Fruit fly (Drosophila melanogaster) whole organism, adult: ENCODE data around the gene car.

Experiments
- CG11617 ChIP-seq: fragments of 200-800 bp; sonication (Bioruptor generic); optimal IDR thresholded peaks from 2 replicates; lab custom pipeline; 2017; ENCODE audit warnings: mild to moderate bottlenecking, missing biosample characterization, missing genetic modification reagents, missing genetic modification characterization
- CG12768 ChIP-seq: fragments of 200-800 bp; sonication (Bioruptor generic); optimal IDR thresholded peaks from 2 replicates; lab custom pipeline; 2017; ENCODE audit warnings: missing biosample characterization, missing genetic modification characterization, mild to moderate bottlenecking, moderate library complexity, missing genetic modification reagents
- CG14711 ChIP-seq: fragments of 200-800 bp; sonication (Bioruptor generic); optimal IDR thresholded peaks from 2 replicates; lab custom pipeline; 2018; ENCODE audit warnings: missing biosample characterization, mild to moderate bottlenecking, missing genetic modification characterization, moderate library complexity
- CG1620 ChIP-seq: fragments of 200-800 bp; sonication (Bioruptor generic); optimal IDR thresholded peaks from 2 replicates; lab custom pipeline; 2016; ENCODE audit warnings: missing biosample characterization, missing genetic modification characterization
- CG33017 ChIP-seq: fragments of 200-800 bp; sonication (Bioruptor generic); optimal IDR thresholded peaks from 2 replicates; lab custom pipeline; 2018; ENCODE audit warnings: missing biosample characterization, mild to moderate bottlenecking, missing genetic modification characterization, moderate library complexity
- CG5204 ChIP-seq: fragments of 200-800 bp; sonication (Bioruptor generic); optimal IDR thresholded peaks from 2 replicates; lab custom pipeline; 2016; ENCODE audit warnings: missing biosample characterization, missing genetic modification characterization
- CG7045 ChIP-seq: fragments of 200-800 bp; sonication (Bioruptor generic); optimal IDR thresholded peaks from 2 replicates; lab custom pipeline; 2017; ENCODE audit warnings: missing biosample characterization, mild to moderate bottlenecking, missing genetic modification characterization
- CG7101 ChIP-seq: fragments of 200-800 bp; sonication (Bioruptor generic); optimal IDR thresholded peaks from 2 replicates; lab custom pipeline; 2018; ENCODE audit warnings: missing biosample characterization, mild to moderate bottlenecking, missing genetic modification characterization, moderate library complexity
- Clk ChIP-seq: fragments of 200-800 bp; sonication (Bioruptor generic); optimal IDR thresholded peaks from 2 replicates; lab custom pipeline; 2017; ENCODE audit warnings: missing biosample characterization, missing genetic modification characterization
- Crg-1 ChIP-seq: fragments of 200-800 bp; sonication (Bioruptor generic); optimal IDR thresholded peaks from 2 replicates; lab custom pipeline; 2016; ENCODE audit warnings: missing biosample characterization, missing genetic modification characterization
- Hr96 ChIP-seq: fragments of 200-800 bp; sonication (Bioruptor generic); optimal IDR thresholded peaks from 2 replicates; lab custom pipeline; 2016; ENCODE audit warnings: missing biosample characterization, missing genetic modification characterization
- Mnt ChIP-seq: fragments of 200-800 bp; sonication (Bioruptor generic); optimal IDR thresholded peaks from 2 replicates; lab custom pipeline; 2016; ENCODE audit warnings: missing biosample characterization, mild to moderate bottlenecking, missing genetic modification characterization
- bab1 ChIP-seq: fragments of 200-800 bp; sonication (Bioruptor generic); optimal IDR thresholded peaks from 3 replicates; lab custom pipeline; 2019; ENCODE audit warnings: missing biosample characterization, mild to moderate bottlenecking, missing genetic modification characterization, moderate library complexity
- cic ChIP-seq: fragments of 200-800 bp; sonication (Bioruptor generic); optimal IDR thresholded peaks from 2 replicates; lab custom pipeline; 2017; ENCODE audit warnings: missing biosample characterization, mild to moderate bottlenecking, missing genetic modification characterization, moderate library complexity
- cnc ChIP-seq, 2 experiments: fragments of >200 bp; optimal IDR thresholded peaks; 2 replicates each; lab custom pipeline; 2017
- kay ChIP-seq: fragments of 200-800 bp; sonication (Bioruptor generic); peaks from one replicate; lab custom pipeline; 2016; ENCODE audit warnings: missing biosample characterization, missing genetic modification characterization, borderline replicate concordance
- ovo ChIP-seq: fragments of 200-800 bp; sonication (Bioruptor generic); optimal IDR thresholded peaks from 2 replicates; lab custom pipeline; 2016; ENCODE audit warnings: missing biosample characterization, missing genetic modification characterization
- pad ChIP-seq: fragments of 200-800 bp; sonication (Bioruptor generic); optimal IDR thresholded peaks from 3 replicates; lab custom pipeline; 2017; ENCODE audit warnings: missing biosample characterization, missing genetic modification characterization, mild to moderate bottlenecking, moderate library complexity, missing genetic modification reagents
- tj ChIP-seq: fragments of 200-800 bp; sonication (Bioruptor generic); optimal IDR thresholded peaks from 3 replicates; lab custom pipeline; 2017; ENCODE audit warnings: missing biosample characterization, mild to moderate bottlenecking, missing genetic modification characterization, moderate library complexity
- toe ChIP-seq: fragments of 200-800 bp; sonication (Bioruptor generic); optimal IDR thresholded peaks from 2 replicates; lab custom pipeline; 2016; ENCODE audit warnings: missing biosample characterization, missing genetic modification characterization

car gene

dm6 chrX:19573687-19574086 lies 7.9 kb downstream of the car start:
- TF ChIP-seq cnc (optimal IDR thresholded peaks at IDR 0.05; lab: Kevin White, UChicago) (no peak), ovo (GFP tag; lab: Kevin White, UChicago) (peak; percentile 85), pad (GFP tag; lab: Kevin White, UChicago) (peak; percentile 10)

- no peak for TF ChIP-seq Clk (GFP tag; lab: Kevin White, UChicago)
- no peak for TF ChIP-seq Crg-1
- TF ChIP-seq Hr96, result no peak
- TF ChIP-seq CG12768 (GFP tag; lab: Kevin White, UChicago), result peak; percentile 18
- no peak for TF ChIP-seq CG33017 (tag; lab: Kevin White, UChicago)
- no peak for TF ChIP-seq bab1 (GFP tag; lab: Kevin White, UChicago)
- TF ChIP-seq CG14711 (tag; lab: Kevin White, UChicago), result no peak
- peak; percentile 95 for TF ChIP-seq pad (GFP tag; lab: Kevin White, UChicago)
- peak; percentile 80 for TF ChIP-seq Mnt
- TF ChIP-seq CG5204 (GFP tag; lab: Kevin White, UChicago), result no peak
- peak; percentile 27 for TF ChIP-seq CG11617
- peak; percentile 87 for TF ChIP-seq ovo (GFP tag; lab: Kevin White, UChicago)
- TF ChIP-seq CG1620 (GFP tag; lab: Kevin White, UChicago), result no peak
- TF ChIP-seq tj (GFP tag; lab: Kevin White, UChicago), result peak; percentile 44
- no peak for TF ChIP-seq toe (GFP tag; lab: Kevin White, UChicago)
Observed at dm6 chrX:19577940-19578632, 12.3 kb downstream of the car start.

- TF ChIP-seq pad (GFP tag; lab: Kevin White, UChicago), result peak; percentile 31
- peak; percentile 41 for TF ChIP-seq tj (GFP tag; lab: Kevin White, UChicago)
- TF ChIP-seq Hr96, result peak; percentile 62
- TF ChIP-seq Mnt, result peak; percentile 26
- TF ChIP-seq Crg-1, result no peak
- no peak for TF ChIP-seq CG1620 (GFP tag; lab: Kevin White, UChicago)
- no peak for TF ChIP-seq cnc (optimal IDR thresholded peaks at IDR 0.05; lab: Kevin White, UChicago)
- TF ChIP-seq CG7045 (GFP tag; lab: Kevin White, UChicago), result no peak
- TF ChIP-seq CG11617, result peak; percentile 18
- no peak for TF ChIP-seq CG12768 (GFP tag; lab: Kevin White, UChicago)
- peak; percentile 2 for TF ChIP-seq CG33017 (tag; lab: Kevin White, UChicago)
- TF ChIP-seq CG7101, result peak; percentile 30
- TF ChIP-seq ovo (GFP tag; lab: Kevin White, UChicago), result no peak
- TF ChIP-seq cic (GFP tag; lab: Kevin White, UChicago), result no peak
- TF ChIP-seq kay (GFP tag; lab: Kevin White, UChicago), result no peak
- TF ChIP-seq CG5204 (GFP tag; lab: Kevin White, UChicago), result no peak
Observed at dm6 chrX:19578908-19579647, 13.3 kb downstream of the car start.

dm6 chrX:19579648-19580301 lies 14.0 kb downstream of the car start, which contains the start of gene Tao:
Gene Tao, minus strand, starts transcription at chrX:19579800.
- TF ChIP-seq Hr96 (no peak), CG7101 (no peak), CG5204 (GFP tag; lab: Kevin White, UChicago) (no peak), tj (GFP tag; lab: Kevin White, UChicago) (no peak), toe (GFP tag; lab: Kevin White, UChicago) (no peak), CG12768 (GFP tag; lab: Kevin White, UChicago) (no peak)

- TF ChIP-seq CG11617 (no peak), CG14711 (tag; lab: Kevin White, UChicago) (no peak), kay (GFP tag; lab: Kevin White, UChicago) (no peak), CG33017 (tag; lab: Kevin White, UChicago) (no peak), CG1620 (GFP tag; lab: Kevin White, UChicago) (no peak), cic (GFP tag; lab: Kevin White, UChicago) (no peak), bab1 (GFP tag; lab: Kevin White, UChicago) (no peak), tj (GFP tag; lab: Kevin White, UChicago) (no peak), toe (GFP tag; lab: Kevin White, UChicago) (no peak), Clk (GFP tag; lab: Kevin White, UChicago) (no peak)
Observed at dm6 chrX:19581881-19582280, 16.1 kb downstream of the car start, which contains the start of gene CG14218. Gene CG14218, minus strand, starts transcription at chrX:19581981.

- no peak for TF ChIP-seq Crg-1
- TF ChIP-seq Clk (GFP tag; lab: Kevin White, UChicago), result no peak
- no peak for TF ChIP-seq tj (GFP tag; lab: Kevin White, UChicago)
- no peak for TF ChIP-seq CG1620 (GFP tag; lab: Kevin White, UChicago)
- TF ChIP-seq cic (GFP tag; lab: Kevin White, UChicago), result no peak
- no peak for TF ChIP-seq CG7045 (GFP tag; lab: Kevin White, UChicago)
- no peak for TF ChIP-seq CG5204 (GFP tag; lab: Kevin White, UChicago)
- no peak for TF ChIP-seq pad (GFP tag; lab: Kevin White, UChicago)
- TF ChIP-seq cnc (optimal IDR thresholded peaks at IDR 0.05; lab: Kevin White, UChicago), result no peak
- TF ChIP-seq kay (GFP tag; lab: Kevin White, UChicago), result no peak
- TF ChIP-seq Mnt, result no peak
- TF ChIP-seq CG33017 (tag; lab: Kevin White, UChicago), result no peak
Observed at dm6 chrX:19582732-19583131, 16.9 kb downstream of the car start.
